Worm (Caenorhabditis elegans): ENCODE measurements around the gene sru-16.
"Not testable (repeated sequence)": the region's sequence is repeated elsewhere in the genome, so short reads cannot be mapped to it uniquely, and the experiment has no call there.

DNA sequence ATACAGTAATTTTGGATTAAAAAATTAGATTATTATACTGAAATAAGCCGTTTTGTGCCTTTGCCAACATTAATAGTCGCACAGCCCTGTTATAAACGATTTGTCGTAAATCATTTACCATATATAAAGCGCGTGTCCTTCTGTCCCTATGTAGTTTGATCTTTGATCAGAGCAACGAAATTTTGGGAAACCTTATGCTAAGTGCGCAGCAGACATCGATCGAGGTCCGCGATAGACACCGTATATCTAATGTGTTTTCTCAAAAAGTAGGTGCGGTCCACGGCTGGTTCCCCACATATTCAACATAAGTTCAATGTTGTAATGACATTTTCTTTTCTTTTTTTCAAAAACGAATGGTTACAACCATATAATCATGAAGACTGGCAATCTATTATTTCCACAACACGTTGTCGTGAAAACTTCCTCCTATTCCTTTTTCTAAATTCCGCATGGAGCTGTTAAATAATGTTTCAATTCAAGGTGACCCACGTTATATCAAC, 9.5 kb downstream of the sru-16 start, which contains the start of gene sru-9:
- TF ChIP-seq R02D3.7 (tag; optimal IDR thresholded peaks at IDR 0.05); ztf-4 (tag; optimal IDR thresholded peaks at IDR 0.05); unc-39 (tag; optimal IDR thresholded peaks at IDR 0.05); nfya-1 (tag; optimal IDR thresholded peaks at IDR 0.05; ENCODE audit: insufficient read depth); nhr-12 (tag; optimal IDR thresholded peaks at IDR 0.05); nhr-77 (tag; optimal IDR thresholded peaks at IDR 0.05); ceh-16 (tag; optimal IDR thresholded peaks at IDR 0.05): not testable (repeated sequence)

Measured in whole organism, L3 larva.